In the genomic region with DNA sequence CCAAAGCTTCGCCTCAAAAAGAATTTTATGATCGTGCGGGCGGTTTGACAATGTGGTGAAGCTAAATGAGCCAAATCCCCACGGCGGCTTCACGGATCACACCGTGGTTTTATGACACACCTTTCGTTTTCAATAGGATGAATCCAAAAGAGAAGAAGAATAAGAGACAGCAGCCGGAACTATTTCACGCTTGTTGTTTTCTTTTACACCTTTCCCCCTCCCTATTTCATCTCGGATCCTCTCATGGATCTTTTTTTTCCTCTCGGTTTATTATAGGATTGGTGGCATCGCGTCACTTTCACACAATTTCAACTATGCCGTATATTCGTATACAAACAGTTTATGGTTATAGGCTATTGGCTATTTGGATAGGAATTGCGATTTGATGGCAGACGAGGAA, we compare ENCODE assay signal across 3 worm cellular contexts.
TF ChIP-seq lines count a peak whose summit lies in the region.

No protein-coding gene starts in this region.

TF ChIP-seq in whole organism, L1 larva, 84 proteins besides CTCF, POLR2A, EP300 and RAD21:
- no peak for TF ChIP-seq C34B4.2 (tag; optimal IDR thresholded peaks at IDR 0.05; lab: Kevin White, UChicago)
- TF ChIP-seq blmp-1 (tag; optimal IDR thresholded peaks at IDR 0.05; lab: Kevin White, UChicago) = peak; percentile 74
- no peak for TF ChIP-seq unc-98 (GFP tag; IDR thresholded peaks at IDR 0.05; lab: Robert Waterston, UW)

TF ChIP-seq in whole organism, L4 larva, 104 proteins besides CTCF, POLR2A, EP300 and RAD21:
- TF ChIP-seq nhr-77 (tag; optimal IDR thresholded peaks at IDR 0.05; lab: Kevin White, UChicago) (no peak), aha-1 (tag; lab: Kevin White, UChicago) (peak; percentile 55), mdl-1 (tag; optimal IDR thresholded peaks at IDR 0.05; lab: Kevin White, UChicago) (no peak), madf-9 (GFP tag; conservative IDR thresholded peaks at IDR 0.05; lab: Robert Waterston, UW) (no peak)

TF ChIP-seq in whole organism, mixed stage, embryonic, 35 proteins besides CTCF, POLR2A, EP300 and RAD21:
- TF ChIP-seq zip-8 (tag; optimal IDR thresholded peaks at IDR 0.05; lab: Kevin White, UChicago) (no peak), snpc-4 (tag; optimal IDR thresholded peaks at IDR 0.05; lab: Kevin White, UChicago) (no peak), lin-13 (tag; optimal IDR thresholded peaks at IDR 0.05; lab: Kevin White, UChicago) (no peak), hlh-1 (tag; optimal IDR thresholded peaks at IDR 0.05; lab: Kevin White, UChicago) (no peak), lsy-2 (tag; optimal IDR thresholded peaks at IDR 0.05; lab: Kevin White, UChicago) (no peak), blmp-1 (tag; optimal IDR thresholded peaks at IDR 0.05; lab: Kevin White, UChicago) (peak; percentile 18), nhr-12 (tag; optimal IDR thresholded peaks at IDR 0.05; lab: Kevin White, UChicago) (no peak), ces-1 (GFP tag; optimal IDR thresholded peaks at IDR 0.05; lab: Kevin White, UChicago) (no peak), ztf-11 (tag; optimal IDR thresholded peaks at IDR 0.05; lab: Kevin White, UChicago) (no peak)

Comparison
In these comparisons a context has a peak if more than half of its experiments do, and no peak if none do; other contexts are left out.
1. Of the 29 proteins assayed by ChIP-seq in both whole organism, L4 larva and whole organism, L1 larva: peak only in whole organism, L4 larva: aha-1; only in whole organism, L1 larva: none; in both: none; in neither: 28.